Worm (Caenorhabditis elegans) whole organism, L1 larva: ENCODE results near the gene asp-9.

Experiments
- C04F5.9 ChIP-seq: sonication (generic microtip); optimal IDR thresholded peaks from 2 replicates; lab custom pipeline; 2016; ENCODE audit warnings: missing genetic modification characterization, missing compliant biosample characterization
- C16A3.4 ChIP-seq: fragments of 150-350 bp; optimal IDR thresholded peaks from 2 replicates; lab custom pipeline; 2014; ENCODE audit warnings: missing biosample characterization, missing genetic modification characterization
- F16B12.6 ChIP-seq: fragments of 150-350 bp; optimal IDR thresholded peaks from 2 replicates; lab custom pipeline; 2014; ENCODE audit warnings: missing biosample characterization, missing genetic modification characterization
- aha-1 ChIP-seq: fragments of 150-350 bp; optimal IDR thresholded peaks from 2 replicates; lab custom pipeline; 2014; ENCODE audit warnings: missing biosample characterization, missing genetic modification characterization
- alr-1 ChIP-seq: fragments of 200-800 bp; sonication (Bioruptor generic); optimal IDR thresholded peaks from 2 replicates; lab custom pipeline; 2018; ENCODE audit warnings: borderline replicate concordance, mild to moderate bottlenecking, missing genetic modification characterization, missing compliant biosample characterization
- ama-1 ChIP-seq: fragments of 150-350 bp; optimal IDR thresholded peaks from 2 replicates; lab custom pipeline; 2014
- blmp-1 ChIP-seq: fragments of 150-350 bp; optimal IDR thresholded peaks from 2 replicates; lab custom pipeline; 2014; ENCODE audit warnings: missing biosample characterization, missing genetic modification characterization
- ceh-82 ChIP-seq, 3 experiments: fragments of 150-350 bp in 1 of 3; sonication (generic microtip) in 2 of 3; optimal IDR thresholded peaks; 2 replicates each; lab custom pipeline; 2014 to 2017; ENCODE audit warnings: missing biosample characterization in 3 of 3, missing genetic modification characterization in 3 of 3
- ceh-88 ChIP-seq: fragments of 200-800 bp; sonication (Bioruptor generic); IDR thresholded peaks from 2 replicates; pipeline ENCODE4 v1.3.6; 2022; ENCODE audit warnings: missing genetic modification characterization, missing compliant biosample characterization
- dpl-1 ChIP-seq, 3 experiments: fragments of 150-350 bp in 2 of 3; sonication (generic microtip) in 1 of 3; optimal IDR thresholded peaks; 2 replicates each; lab custom pipeline; 2014 to 2017; ENCODE audit warnings: missing biosample characterization in 3 of 3, missing genetic modification characterization in 3 of 3, missing genetic modification reagents in 3 of 3
- efl-3 ChIP-seq: fragments of 200-800 bp; sonication (Bioruptor generic); optimal IDR thresholded peaks from 2 replicates; lab custom pipeline; 2018; ENCODE audit warnings: mild to moderate bottlenecking, missing genetic modification characterization, missing compliant biosample characterization
- egl-13 ChIP-seq: sonication (generic microtip); optimal IDR thresholded peaks from 2 replicates; lab custom pipeline; 2016; ENCODE audit warnings: missing genotype, missing genetic modification reagents, missing genetic modification characterization, missing compliant biosample characterization
- egl-27 ChIP-seq, 2 experiments: fragments of 150-350 bp in 1 of 2; sonication (generic microtip); optimal IDR thresholded peaks; 3 replicates each; lab custom pipeline; 2017 to 2018; ENCODE audit warnings: missing biosample characterization in 2 of 2, missing genetic modification characterization in 2 of 2, missing genetic modification reagents in 2 of 2
- elt-3 ChIP-seq, 6 experiments: fragments of 150-350 bp in 1 of 6; sonication (generic microtip); optimal IDR thresholded peaks; 2 replicates each; lab custom pipeline; 2017 to 2018; ENCODE audit warnings: missing biosample characterization in 6 of 6, missing genetic modification characterization in 6 of 6, inconsistent platforms in 1 of 6
- fkh-4 ChIP-seq: sonication (generic microtip); optimal IDR thresholded peaks from 2 replicates; lab custom pipeline; 2016; ENCODE audit warnings: missing compliant biosample characterization, missing genetic modification characterization, borderline replicate concordance
- fkh-8 ChIP-seq: sonication (generic microtip); optimal IDR thresholded peaks from 2 replicates; lab custom pipeline; 2016; ENCODE audit warnings: mild to moderate bottlenecking, missing genetic modification characterization, missing compliant biosample characterization
- fos-1 ChIP-seq: fragments of 150-350 bp; optimal IDR thresholded peaks from 2 replicates; lab custom pipeline; 2014; ENCODE audit warnings: missing biosample characterization, missing genetic modification characterization
- grh-1 ChIP-seq: fragments of 200-800 bp; sonication (Bioruptor generic); IDR thresholded peaks from 2 replicates; pipeline ENCODE4 v1.3.6; 2022; ENCODE audit warnings: missing genetic modification reagents, missing genetic modification characterization, missing compliant biosample characterization
- hlh-4 ChIP-seq: sonication (generic microtip); optimal IDR thresholded peaks from 2 replicates; lab custom pipeline; 2016; ENCODE audit warnings: mild to moderate bottlenecking, missing genetic modification characterization, missing compliant biosample characterization
- irx-1 ChIP-seq: sonication (generic microtip); optimal IDR thresholded peaks from 2 replicates; lab custom pipeline; 2016; ENCODE audit warnings: missing genetic modification characterization, missing compliant biosample characterization
- jun-1 ChIP-seq: fragments of 150-350 bp; optimal IDR thresholded peaks from 2 replicates; lab custom pipeline; 2014; ENCODE audit warnings: missing biosample characterization, missing genetic modification reagents, missing genetic modification characterization
- lin-14 ChIP-seq: fragments of 200-800 bp; sonication (Bioruptor generic); optimal IDR thresholded peaks from 2 replicates; lab custom pipeline; 2018; ENCODE audit warnings: mild to moderate bottlenecking, missing genetic modification characterization, moderate library complexity, missing compliant biosample characterization
- lin-15B ChIP-seq: fragments of 150-350 bp; sonication (generic microtip); optimal IDR thresholded peaks from 3 replicates; lab custom pipeline; 2014; ENCODE audit warnings: missing biosample characterization, missing genetic modification characterization
- lin-39 ChIP-seq: fragments of 150-350 bp; optimal IDR thresholded peaks from 2 replicates; lab custom pipeline; 2014; ENCODE audit warnings: missing biosample characterization, missing genetic modification reagents, missing genetic modification characterization
- mdl-1 ChIP-seq, 2 experiments: fragments of 150-350 bp; optimal IDR thresholded peaks; 2 replicates each; lab custom pipeline; 2014 to 2017; ENCODE audit warnings: missing biosample characterization in 2 of 2, missing genetic modification characterization in 2 of 2, inconsistent platforms in 1 of 2
- mef-2 ChIP-seq: fragments of 150-350 bp; optimal IDR thresholded peaks from 2 replicates; lab custom pipeline; 2014; ENCODE audit warnings: missing biosample characterization, missing genetic modification characterization
- mep-1 ChIP-seq: fragments of 150-350 bp; optimal IDR thresholded peaks from 2 replicates; lab custom pipeline; 2014; ENCODE audit warnings: missing biosample characterization, missing genetic modification characterization
- nhr-11 ChIP-seq: fragments of 150-350 bp; optimal IDR thresholded peaks from 2 replicates; lab custom pipeline; 2014; ENCODE audit warnings: missing biosample characterization, missing genetic modification characterization
- nhr-12 ChIP-seq: sonication (generic microtip); optimal IDR thresholded peaks from 2 replicates; lab custom pipeline; 2017; ENCODE audit warnings: missing biosample characterization, missing genetic modification characterization
- nhr-20 ChIP-seq: sonication (generic microtip); optimal IDR thresholded peaks from 2 replicates; lab custom pipeline; 2016; ENCODE audit warnings: mild to moderate bottlenecking, missing genetic modification characterization, missing compliant biosample characterization
- nhr-237 ChIP-seq: fragments of 150-350 bp; optimal IDR thresholded peaks from 2 replicates; lab custom pipeline; 2014; ENCODE audit warnings: missing biosample characterization, missing genetic modification characterization
- nhr-47 ChIP-seq: sonication (generic microtip); optimal IDR thresholded peaks from 2 replicates; lab custom pipeline; 2016; ENCODE audit warnings: mild to moderate bottlenecking, missing genetic modification characterization, moderate library complexity, missing compliant biosample characterization
- nhr-71 ChIP-seq: sonication (generic microtip); optimal IDR thresholded peaks from 2 replicates; lab custom pipeline; 2016; ENCODE audit warnings: mild to moderate bottlenecking, missing genetic modification characterization, moderate library complexity, missing compliant biosample characterization
- nhr-77 ChIP-seq: fragments of 150-350 bp; optimal IDR thresholded peaks from 2 replicates; lab custom pipeline; 2014; ENCODE audit warnings: missing biosample characterization, missing genetic modification characterization
- nhr-85 ChIP-seq: sonication (generic microtip); peaks from one replicate; lab custom pipeline; 2016; ENCODE audit warnings: missing genetic modification characterization, inconsistent platforms, missing compliant biosample characterization
- pqm-1 ChIP-seq: sonication (generic microtip); optimal IDR thresholded peaks from 3 replicates; lab custom pipeline; 2017; ENCODE audit warnings: missing biosample characterization, missing genetic modification characterization
- snpc-4 ChIP-seq: fragments of 150-350 bp; optimal IDR thresholded peaks from 2 replicates; lab custom pipeline; 2014; ENCODE audit warnings: missing biosample characterization, missing genetic modification characterization
- snu-23 ChIP-seq: sonication (generic microtip); optimal IDR thresholded peaks from 2 replicates; lab custom pipeline; 2016; ENCODE audit warnings: missing genetic modification characterization, missing compliant biosample characterization
- sox-4 ChIP-seq: sonication (generic microtip); optimal IDR thresholded peaks from 2 replicates; lab custom pipeline; 2016; ENCODE audit warnings: missing genetic modification characterization, missing compliant biosample characterization
- sptf-1 ChIP-seq: fragments of 150-350 bp; optimal IDR thresholded peaks from 2 replicates; lab custom pipeline; 2014; ENCODE audit warnings: missing biosample characterization, missing genetic modification characterization
- sup-37 ChIP-seq: fragments of 200-800 bp; sonication (Bioruptor generic); optimal IDR thresholded peaks from 2 replicates; lab custom pipeline; 2018; ENCODE audit warnings: mild to moderate bottlenecking, missing genetic modification characterization, missing compliant biosample characterization
- tlp-1 ChIP-seq: fragments of 150-350 bp; optimal IDR thresholded peaks from 2 replicates; lab custom pipeline; 2014; ENCODE audit warnings: missing biosample characterization, missing genetic modification characterization
- unc-30 ChIP-seq: sonication (generic microtip); optimal IDR thresholded peaks from 2 replicates; lab custom pipeline; 2017; ENCODE audit warnings: missing biosample characterization, missing genetic modification characterization
- vab-15 ChIP-seq: sonication (generic microtip); optimal IDR thresholded peaks from 2 replicates; lab custom pipeline; 2017; ENCODE audit warnings: missing genotype, mild to moderate bottlenecking, missing genetic modification characterization, missing compliant biosample characterization
- xbp-1 ChIP-seq: sonication (generic microtip); optimal IDR thresholded peaks from 2 replicates; lab custom pipeline; 2016; ENCODE audit warnings: missing genetic modification characterization, missing compliant biosample characterization
- zag-1 ChIP-seq: fragments of 150-350 bp; optimal IDR thresholded peaks from 2 replicates; lab custom pipeline; 2014; ENCODE audit warnings: missing biosample characterization, missing genetic modification characterization

Gene asp-9

ce11 chrIV:6183757-6184156, 1.9 kb upstream of the asp-9 start, which contains the start of gene unc-77:
Gene unc-77, minus strand, starts transcription at chrIV:6183857.
- TF ChIP-seq snpc-4 (tag; lab: Kevin White, UChicago) (no peak), lin-14 (GFP tag; lab: Kevin White, UChicago) (no peak), fos-1 (tag; lab: Kevin White, UChicago) (no peak), irx-1 (tag; lab: Kevin White, UChicago) (no peak), lin-15B (tag; lab: Kevin White, UChicago) (no peak), elt-3 (tag; optimal IDR thresholded peaks at IDR 0.05; lab: Kevin White, UChicago) (no peak), nhr-47 (no peak), unc-30 (tag; lab: Kevin White, UChicago) (no peak), mef-2 (no peak), nhr-12 (no peak)

ce11 chrIV:6187160-6187559, 1.5 kb downstream of the asp-9 start:
- TF ChIP-seq nhr-77 (tag; lab: Kevin White, UChicago) (no peak), ceh-88 (no peak), pqm-1 (tag; lab: Kevin White, UChicago) (no peak), sup-37 (GFP tag; lab: Kevin White, UChicago) (no peak), mdl-1 (tag; optimal IDR thresholded peaks at IDR 0.05; lab: Kevin White, UChicago) (no peak), nhr-20 (tag; lab: Kevin White, UChicago) (no peak), sox-4 (tag; lab: Kevin White, UChicago) (no peak), dpl-1 (GFP tag; optimal IDR thresholded peaks at IDR 0.05; lab: Kevin White, UChicago) (no peak), nhr-47 (no peak)
- TF ChIP-seq, all 84 proteins: peak for 0

ce11 chrIV:6200249-6200648, 14.6 kb downstream of the asp-9 start:
- TF ChIP-seq nhr-11 (tag; lab: Kevin White, UChicago) (no peak), vab-15 (tag; lab: Kevin White, UChicago) (no peak), elt-3 (tag; optimal IDR thresholded peaks at IDR 0.05; lab: Kevin White, UChicago) (no peak), F16B12.6 (no peak), nhr-71 (peak; percentile 28), alr-1 (tag; lab: Kevin White, UChicago) (no peak), blmp-1 (tag; lab: Kevin White, UChicago) (no peak), fkh-8 (tag; lab: Kevin White, UChicago) (peak; percentile 23), hlh-4 (peak; percentile 96), ceh-82 (tag; optimal IDR thresholded peaks at IDR 0.05; lab: Kevin White, UChicago) (no peak)

ce11 chrIV:6201769-6202168, 16.1 kb downstream of the asp-9 start, which contains the start of gene tkr-2:
Gene tkr-2, plus strand, starts transcription at chrIV:6202069.
- TF ChIP-seq vab-15 (tag; lab: Kevin White, UChicago) (no peak), tlp-1 (tag; lab: Kevin White, UChicago) (no peak), hlh-4 (peak; percentile 11)

- peak; percentile 80 to 84 (median 83) for TF ChIP-seq ceh-82 (tag; optimal IDR thresholded peaks at IDR 0.05; lab: Kevin White, UChicago)
- peak; percentile 27 for TF ChIP-seq blmp-1 (tag; lab: Kevin White, UChicago)
- TF ChIP-seq efl-3 (GFP tag; lab: Kevin White, UChicago): peak; percentile 45
- TF ChIP-seq egl-13 (tag; lab: Kevin White, UChicago): peak; percentile 95
- peak; percentile 97 for TF ChIP-seq nhr-85
- no peak for TF ChIP-seq nhr-237
- no peak for TF ChIP-seq sptf-1 (tag; lab: Kevin White, UChicago)
- TF ChIP-seq jun-1 (tag; lab: Kevin White, UChicago): peak; percentile 53
- peak; percentile 98 for TF ChIP-seq fkh-4
- TF ChIP-seq lin-15B (tag; lab: Kevin White, UChicago): peak; percentile 65
- peak; percentile 95 to 97 (median 97) for TF ChIP-seq dpl-1 (GFP tag; optimal IDR thresholded peaks at IDR 0.05; lab: Kevin White, UChicago)
- TF ChIP-seq grh-1: peak; percentile 87
- TF ChIP-seq lin-39 (tag; lab: Kevin White, UChicago): peak; percentile 80
- TF ChIP-seq xbp-1: peak; percentile 92
- TF ChIP-seq sup-37 (GFP tag; lab: Kevin White, UChicago): peak; percentile 86
- TF ChIP-seq C04F5.9 (tag; lab: Kevin White, UChicago): peak; percentile 93
- peak; percentile 63 for TF ChIP-seq C16A3.4 (tag; lab: Kevin White, UChicago)
- no peak for TF ChIP-seq egl-27 (tag; optimal IDR thresholded peaks at IDR 0.05; lab: Kevin White, UChicago)
- peak; percentile 91 for TF ChIP-seq snu-23 (GFP tag; lab: Kevin White, UChicago)
- no peak for TF ChIP-seq ama-1 (lab: Kevin White, UChicago)
- peak; percentile 84 for TF ChIP-seq mep-1 (tag; lab: Kevin White, UChicago)
- TF ChIP-seq nhr-47: peak; percentile 97
- peak; percentile 98 for TF ChIP-seq irx-1 (tag; lab: Kevin White, UChicago)
- peak; percentile 8 for TF ChIP-seq aha-1 (tag; lab: Kevin White, UChicago)
- no peak for TF ChIP-seq zag-1 (tag; lab: Kevin White, UChicago)
Measured at ce11 chrIV:6206294-6206776, 20.6 kb downstream of the asp-9 start, which contains the start of gene C49A9.10. Gene C49A9.10, minus strand, starts transcription at chrIV:6206344.
